Worm (Caenorhabditis elegans): Measurements from ENCODE around the gene bath-13.

DNA sequence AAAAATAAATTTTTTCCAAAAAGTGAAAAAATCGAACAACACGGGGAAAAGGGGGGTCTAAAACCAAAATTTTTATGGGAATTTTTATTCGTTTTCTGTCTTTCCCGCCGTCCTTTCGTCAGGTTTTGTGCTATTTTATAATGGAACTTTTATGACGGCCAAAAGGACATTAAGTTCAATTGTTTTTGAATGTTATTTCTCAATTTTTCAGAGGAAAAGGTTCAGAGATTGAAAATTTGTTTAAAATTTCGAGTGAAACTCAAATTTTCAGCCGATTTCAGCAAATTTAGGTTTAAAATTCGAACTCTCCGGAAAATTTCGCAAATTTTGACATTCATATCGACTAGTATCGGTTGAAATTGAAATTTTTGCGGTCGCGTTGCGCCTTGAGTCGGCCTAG, 42.1 kb upstream of the bath-13 start, which contains the start of gene nep-18:
- TF ChIP-seq nhr-76 (tag; optimal IDR thresholded peaks at IDR 0.05) (no peak), spr-1 (tag; optimal IDR thresholded peaks at IDR 0.05) (no peak), ceh-44 (GFP tag; IDR thresholded peaks at IDR 0.05) (no peak)

Measured in whole organism, L4 larva.